Fruit fly (Drosophila melanogaster) whole organism, embryonic: Measurements from ENCODE around the gene CG12321.

Experiments
- Atf3 ChIP-seq: fragments of 200-800 bp; sonication (Bioruptor generic); optimal IDR thresholded peaks from 3 replicates; lab custom pipeline; 2016; ENCODE audit warnings: missing biosample characterization, missing genetic modification characterization
- CG1024 ChIP-seq: fragments of 200-800 bp; sonication (Bioruptor generic); IDR thresholded peaks from 2 replicates; pipeline ENCODE4 v1.3.6; 2022; ENCODE audit warnings: missing biosample characterization, missing genetic modification characterization
- CG11093 ChIP-seq: fragments of 200-800 bp; sonication (Bioruptor generic); IDR thresholded peaks from 3 replicates; pipeline ENCODE4 v1.3.6; 2022; ENCODE audit warnings: missing biosample characterization, missing genetic modification characterization
- CG11247 ChIP-seq: fragments of 200-800 bp; sonication (Bioruptor generic); IDR thresholded peaks from 2 replicates; pipeline ENCODE4 v1.3.6; 2022; ENCODE audit warnings: missing biosample characterization, missing genetic modification characterization
- CG11398 ChIP-seq: fragments of 200-800 bp; sonication (Bioruptor generic); optimal IDR thresholded peaks from 2 replicates; lab custom pipeline; 2016; ENCODE audit warnings: missing biosample characterization, missing genetic modification characterization
- CG14014 ChIP-seq: fragments of 200-800 bp; sonication (Bioruptor generic); IDR thresholded peaks from 2 replicates; pipeline ENCODE4 v1.3.6; 2022; ENCODE audit warnings: missing biosample characterization, missing genetic modification characterization
- CG1529 ChIP-seq: fragments of 200-800 bp; sonication (Bioruptor generic); optimal IDR thresholded peaks from 3 replicates; lab custom pipeline; 2018; ENCODE audit warnings: missing biosample characterization, missing genetic modification characterization
- CG17568 ChIP-seq: fragments of 200-800 bp; sonication (Bioruptor generic); optimal IDR thresholded peaks from 2 replicates; lab custom pipeline; 2018; ENCODE audit warnings: missing biosample characterization, mild to moderate bottlenecking, missing genetic modification characterization, moderate library complexity
- CG18476 ChIP-seq: fragments of 200-800 bp; sonication (Bioruptor generic); optimal IDR thresholded peaks from 2 replicates; lab custom pipeline; 2016; ENCODE audit warnings: missing biosample characterization, mild to moderate bottlenecking, missing genetic modification characterization
- CG2889 ChIP-seq: fragments of 200-800 bp; sonication (Bioruptor generic); IDR thresholded peaks from 3 replicates; pipeline ENCODE4 v1.3.6; 2022; ENCODE audit warnings: missing biosample characterization, missing genetic modification characterization
- CG30020 ChIP-seq: fragments of 200-800 bp; optimal IDR thresholded peaks from 2 replicates; lab custom pipeline; 2019; ENCODE audit warnings: missing biosample characterization, mild to moderate bottlenecking, missing genetic modification characterization, moderate library complexity
- CG34376 ChIP-seq: fragments of 200-800 bp; sonication (Bioruptor generic); optimal IDR thresholded peaks from 2 replicates; lab custom pipeline; 2018; ENCODE audit warnings: missing biosample characterization, mild to moderate bottlenecking, missing genetic modification characterization
- CG3726 ChIP-seq: fragments of 200-800 bp; sonication (Bioruptor generic); IDR thresholded peaks from 3 replicates; pipeline ENCODE4, ENCODE4 v1.3.6; 2022; ENCODE audit warnings: missing biosample characterization, missing genetic modification characterization
- CG6689 ChIP-seq: fragments of 200-800 bp; sonication (Bioruptor generic); IDR thresholded peaks from 2 replicates; pipeline ENCODE4 v1.3.6; 2022; ENCODE audit warnings: missing biosample characterization, missing genetic modification characterization
- CG6813 ChIP-seq: fragments of 200-800 bp; sonication (Bioruptor generic); optimal IDR thresholded peaks from 2 replicates; lab custom pipeline; 2017; ENCODE audit warnings: missing biosample characterization, missing genetic modification characterization, mild to moderate bottlenecking, moderate library complexity, missing genetic modification reagents
- CG7928 ChIP-seq: fragments of 200-800 bp; sonication (Bioruptor generic); optimal IDR thresholded peaks from 2 replicates; lab custom pipeline; 2017; ENCODE audit warnings: missing biosample characterization, mild to moderate bottlenecking, missing genetic modification characterization
- CG8388 ChIP-seq: fragments of 200-800 bp; sonication (Bioruptor generic); optimal IDR thresholded peaks from 2 replicates; lab custom pipeline; 2019; ENCODE audit warnings: missing biosample characterization, mild to moderate bottlenecking, missing genetic modification characterization, moderate library complexity
- CTCF ChIP-seq: fragments of 200-800 bp; sonication (Bioruptor generic); optimal IDR thresholded peaks from 2 replicates; lab custom pipeline; 2017; ENCODE audit warnings: missing biosample characterization, mild to moderate bottlenecking, missing genetic modification characterization, moderate library complexity
- Camta ChIP-seq: fragments of 200-800 bp; sonication (Bioruptor generic); optimal IDR thresholded peaks from 2 replicates; lab custom pipeline; 2016; ENCODE audit warnings: missing biosample characterization, missing genetic modification characterization
- D19A ChIP-seq: fragments of 200-800 bp; optimal IDR thresholded peaks from 3 replicates; lab custom pipeline; 2019; ENCODE audit warnings: missing biosample characterization, mild to moderate bottlenecking, missing genetic modification characterization, moderate library complexity
- Deaf1 ChIP-seq: fragments of 200-800 bp; optimal IDR thresholded peaks from 3 replicates; lab custom pipeline; 2019; ENCODE audit warnings: missing biosample characterization, mild to moderate bottlenecking, missing genetic modification characterization, moderate library complexity
- Dll ChIP-seq: fragments of 200-800 bp; sonication (Bioruptor generic); IDR thresholded peaks from 4 replicates; pipeline ENCODE4 v1.3.6; 2022; ENCODE audit warnings: missing biosample characterization, missing genetic modification characterization; ENCODE audit not compliant: partially characterized antibody
- Dp ChIP-seq: fragments of 200-800 bp; sonication (Bioruptor generic); optimal IDR thresholded peaks from 2 replicates; lab custom pipeline; 2018; ENCODE audit warnings: missing biosample characterization, mild to moderate bottlenecking, missing genetic modification characterization, moderate library complexity
- HLH54F ChIP-seq: fragments of 200-800 bp; sonication (Bioruptor generic); optimal IDR thresholded peaks from 3 replicates; lab custom pipeline; 2016; ENCODE audit warnings: missing biosample characterization, missing genetic modification characterization
- HLHmδ ChIP-seq: fragments of 200-800 bp; sonication (Bioruptor generic); optimal IDR thresholded peaks from 2 replicates; lab custom pipeline; 2018; ENCODE audit warnings: missing biosample characterization, mild to moderate bottlenecking, missing genetic modification characterization, moderate library complexity
- HmgZ ChIP-seq: fragments of 200-800 bp; sonication (Bioruptor generic); optimal IDR thresholded peaks from 2 replicates; lab custom pipeline; 2018; ENCODE audit warnings: missing biosample characterization, mild to moderate bottlenecking, missing genetic modification characterization
- Hsf ChIP-seq: fragments of 200-800 bp; sonication (Bioruptor generic); optimal IDR thresholded peaks from 3 replicates; lab custom pipeline; 2016; ENCODE audit warnings: missing biosample characterization, missing genetic modification characterization
- Rx ChIP-seq: fragments of 200-800 bp; sonication (Bioruptor generic); IDR thresholded peaks from 2 replicates; pipeline ENCODE4 v1.3.6; 2022; ENCODE audit warnings: missing biosample characterization, missing genetic modification characterization
- amos ChIP-seq: fragments of 200-800 bp; sonication (Bioruptor generic); IDR thresholded peaks from 2 replicates; pipeline ENCODE4 v1.3.6; 2022; ENCODE audit warnings: missing biosample characterization, missing genetic modification characterization; ENCODE audit not compliant: partially characterized antibody
- aop ChIP-seq: fragments of 200-800 bp; sonication (Bioruptor generic); IDR thresholded peaks from 2 replicates; pipeline ENCODE4 v1.3.6; 2022; ENCODE audit warnings: missing biosample characterization, missing genetic modification characterization
- br ChIP-seq: fragments of >200 bp; optimal IDR thresholded peaks from 2 replicates; lab custom pipeline; 2017
- chn ChIP-seq: fragments of 200-800 bp; sonication (Bioruptor generic); optimal IDR thresholded peaks from 2 replicates; lab custom pipeline; 2016; ENCODE audit warnings: missing biosample characterization, missing genetic modification characterization
- corto ChIP-seq: fragments of 200-800 bp; sonication (Bioruptor generic); optimal IDR thresholded peaks from 2 replicates; lab custom pipeline; 2016; ENCODE audit warnings: missing biosample characterization, mild to moderate bottlenecking, missing genetic modification characterization, moderate library complexity
- crc ChIP-seq: fragments of 200-800 bp; sonication (Bioruptor generic); optimal IDR thresholded peaks from 2 replicates; lab custom pipeline; 2016; ENCODE audit warnings: missing biosample characterization, missing genetic modification characterization
- croc ChIP-seq: fragments of 200-800 bp; sonication (Bioruptor generic); conservative IDR thresholded peaks from 3 replicates; pipeline ENCODE4 v1.3.6; 2022; ENCODE audit warnings: missing biosample characterization, missing genetic modification characterization
- crp ChIP-seq, 2 experiments: fragments of 200-800 bp; sonication (Bioruptor generic); optimal IDR thresholded peaks; 2 replicates in 1 of 2; 3 replicates in 1 of 2; lab custom pipeline; 2017; ENCODE audit warnings: missing biosample characterization in 2 of 2, missing genetic modification characterization in 2 of 2, mild to moderate bottlenecking in 1 of 2, moderate library complexity in 1 of 2
- dati ChIP-seq: fragments of 200-800 bp; sonication (Bioruptor generic); IDR thresholded peaks from 2 replicates; pipeline ENCODE4 v1.3.6; 2022; ENCODE audit warnings: missing biosample characterization, missing genetic modification characterization
- dm ChIP-seq: fragments of 200-800 bp; sonication (Bioruptor generic); optimal IDR thresholded peaks from 3 replicates; lab custom pipeline; 2016; ENCODE audit warnings: missing biosample characterization, missing genetic modification characterization
- en ChIP-seq: fragments of 200-800 bp; sonication (Bioruptor generic); optimal IDR thresholded peaks from 2 replicates; lab custom pipeline; 2016; ENCODE audit warnings: missing biosample characterization, missing genetic modification characterization
- gsb ChIP-seq: fragments of 200-800 bp; sonication (Bioruptor generic); IDR thresholded peaks from 2 replicates; pipeline ENCODE4 v1.3.6; 2022; ENCODE audit warnings: missing biosample characterization, missing genetic modification characterization
- h ChIP-seq: fragments of >200 bp; optimal IDR thresholded peaks from 2 replicates; lab custom pipeline; 2017
- inv ChIP-seq: fragments of 200-800 bp; sonication (Bioruptor generic); IDR thresholded peaks from 2 replicates; pipeline ENCODE4 v1.3.6; 2022; ENCODE audit warnings: missing biosample characterization, missing genetic modification characterization; ENCODE audit not compliant: partially characterized antibody
- lola ChIP-seq, 3 experiments: fragments of >200 bp in 2 of 3; fragments of 200-800 bp in 1 of 3; sonication (Bioruptor generic) in 1 of 3; optimal IDR thresholded peaks; 2 replicates each; lab custom pipeline; 2017 to 2019; ENCODE audit warnings: missing biosample characterization in 3 of 3, missing genetic modification characterization in 3 of 3, mild to moderate bottlenecking in 1 of 3, moderate library complexity in 1 of 3
- onecut ChIP-seq: fragments of 200-800 bp; sonication (Bioruptor generic); IDR thresholded peaks from 2 replicates; pipeline ENCODE4 v1.3.6; 2022; ENCODE audit warnings: missing biosample characterization, missing genetic modification characterization
- p53 ChIP-seq: fragments of 200-800 bp; sonication (Bioruptor generic); optimal IDR thresholded peaks from 2 replicates; lab custom pipeline; 2016; ENCODE audit warnings: missing biosample characterization, missing genetic modification characterization
- pfk ChIP-seq: fragments of 200-800 bp; sonication (Bioruptor generic); optimal IDR thresholded peaks from 2 replicates; lab custom pipeline; 2018; ENCODE audit warnings: missing biosample characterization, mild to moderate bottlenecking, missing genetic modification characterization, moderate library complexity
- rib ChIP-seq: fragments of 200-800 bp; sonication (Bioruptor generic); IDR thresholded peaks from 2 replicates; pipeline ENCODE4 v1.3.6; 2022; ENCODE audit warnings: missing biosample characterization, missing genetic modification characterization
- row ChIP-seq: fragments of 200-800 bp; sonication (Bioruptor generic); IDR thresholded peaks from 3 replicates; pipeline ENCODE4 v1.3.6; 2022; ENCODE audit warnings: missing biosample characterization, missing genetic modification characterization
- so ChIP-seq: fragments of 200-800 bp; sonication (Bioruptor generic); IDR thresholded peaks from 3 replicates; pipeline ENCODE4 v1.3.6; 2022; ENCODE audit warnings: missing biosample characterization, missing genetic modification characterization
- sr ChIP-seq: fragments of 200-800 bp; sonication (Bioruptor generic); IDR thresholded peaks from 3 replicates; pipeline ENCODE4 v1.3.6; 2022; ENCODE audit warnings: missing biosample characterization, missing genetic modification characterization
- twi ChIP-seq: fragments of 200-800 bp; optimal IDR thresholded peaks from 2 replicates; lab custom pipeline; 2019; ENCODE audit warnings: missing biosample characterization, mild to moderate bottlenecking, missing genetic modification characterization, moderate library complexity
- vnd ChIP-seq: fragments of 200-800 bp; sonication (Bioruptor generic); IDR thresholded peaks from 3 replicates; pipeline ENCODE4 v1.3.6; 2022; ENCODE audit warnings: missing biosample characterization, missing genetic modification characterization; ENCODE audit not compliant: partially characterized antibody
- wdn ChIP-seq: fragments of 200-800 bp; sonication (Bioruptor generic); IDR thresholded peaks from 2 replicates; pipeline ENCODE4 v1.3.6; 2022; ENCODE audit warnings: missing biosample characterization, missing genetic modification characterization

Gene CG12321

DNA sequence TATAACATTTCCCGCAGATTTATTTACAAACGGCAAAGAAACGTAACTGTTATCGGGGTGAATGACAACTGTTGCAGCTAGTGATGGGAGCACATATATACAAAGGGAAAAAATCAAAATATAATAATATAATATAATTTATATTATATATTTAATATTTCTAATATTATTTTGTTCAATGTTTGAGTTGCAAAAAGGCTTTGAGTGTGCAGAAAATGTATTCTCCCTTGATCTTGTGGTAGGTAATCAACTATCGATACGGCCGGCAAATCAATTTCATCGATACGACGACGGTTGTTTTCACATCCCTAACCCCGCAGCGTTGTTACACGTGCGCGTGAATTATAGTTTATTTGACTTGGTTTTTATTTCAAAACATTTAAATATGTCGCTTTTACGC is 34.9 kb upstream of the CG12321 start, which contains the start of the genes mTerf5 and Non3 (continued):
- peak; percentile 57 for TF ChIP-seq CG30020 (tag; lab: Kevin White, UChicago)
- TF ChIP-seq gsb (GFP tag; lab: Robert Waterston, UW) = no peak
- no peak for TF ChIP-seq aop
- peak; percentile 10 for TF ChIP-seq CG18476 (GFP tag; lab: Kevin White, UChicago)
- TF ChIP-seq pfk (GFP tag; lab: Kevin White, UChicago) = no peak
- TF ChIP-seq en (GFP tag; lab: Kevin White, UChicago) = no peak
- no peak for TF ChIP-seq CG11247 (GFP tag; lab: Robert Waterston, UW)
- peak; percentile 88 for TF ChIP-seq dm
- peak; percentile 86 for TF ChIP-seq vnd (GFP tag; lab: Robert Waterston, UW)
- TF ChIP-seq corto (GFP tag; lab: Kevin White, UChicago) = no peak
- no peak for TF ChIP-seq sr (GFP tag; lab: Robert Waterston, UW)
- peak; percentile 61 for TF ChIP-seq CG8388 (GFP tag; lab: Kevin White, UChicago)
- peak in 1 of 2 experiments; percentile 24 for TF ChIP-seq crp (GFP tag; optimal IDR thresholded peaks at IDR 0.05; lab: Kevin White, UChicago)
- TF ChIP-seq p53 (GFP tag; lab: Kevin White, UChicago) = no peak
- no peak for TF ChIP-seq CTCF (GFP tag; lab: Kevin White, UChicago)
- no peak for TF ChIP-seq HLHmδ (GFP tag; lab: Kevin White, UChicago)
- TF ChIP-seq D19A (tag; lab: Kevin White, UChicago) = peak; percentile 43
- no peak for TF ChIP-seq CG17568 (GFP tag; lab: Kevin White, UChicago)
- TF ChIP-seq HmgZ (tag; lab: Kevin White, UChicago) = peak; percentile 55
- TF ChIP-seq rib (GFP tag; lab: Robert Waterston, UW) = no peak
- no peak for TF ChIP-seq CG1024 (GFP tag; lab: Robert Waterston, UW)
- no peak; the same call in 2 of the 3 replicates for TF ChIP-seq croc (GFP tag; lab: Robert Waterston, UW)
- peak; percentile 95 for TF ChIP-seq Dll (GFP tag; lab: Robert Waterston, UW)
- TF ChIP-seq Deaf1 (tag; lab: Kevin White, UChicago) = no peak
- TF ChIP-seq crc = no peak
- TF ChIP-seq br (lab: Kevin White, UChicago) = no peak
- no peak for TF ChIP-seq CG7928 (GFP tag; lab: Kevin White, UChicago)
- TF ChIP-seq CG14014 (GFP tag; lab: Robert Waterston, UW) = no peak
- TF ChIP-seq row = peak; percentile 89
- no peak for TF ChIP-seq Camta (GFP tag; lab: Kevin White, UChicago)
- no peak for TF ChIP-seq CG2889 (GFP tag; lab: Robert Waterston, UW)
- TF ChIP-seq Dp = peak; percentile 31
- peak; percentile 57 for TF ChIP-seq CG6689 (GFP tag; lab: Robert Waterston, UW)
- no peak for TF ChIP-seq CG6813 (GFP tag; lab: Kevin White, UChicago)
- no peak for TF ChIP-seq CG1529
- TF ChIP-seq CG11398 (GFP tag; lab: Kevin White, UChicago) = no peak
- TF ChIP-seq CG11093 (GFP tag; lab: Robert Waterston, UW) = no peak
- peak; percentile 85 for TF ChIP-seq inv
- TF ChIP-seq chn (GFP tag; lab: Kevin White, UChicago) = no peak
- TF ChIP-seq HLH54F = peak; percentile 33
- TF ChIP-seq dati (GFP tag; lab: Robert Waterston, UW) = no peak
- no peak for TF ChIP-seq CG34376
- TF ChIP-seq Hsf (GFP tag; lab: Kevin White, UChicago) = peak; percentile 17
- TF ChIP-seq twi (tag; lab: Kevin White, UChicago) = peak; percentile 40
- no peak for TF ChIP-seq Atf3 (GFP tag; lab: Kevin White, UChicago)
- TF ChIP-seq so (GFP tag; lab: Robert Waterston, UW) = no peak
- no peak for TF ChIP-seq wdn (GFP tag; lab: Robert Waterston, UW)
- TF ChIP-seq CG3726 = no peak
- TF ChIP-seq onecut (GFP tag; lab: Robert Waterston, UW) = no peak
- no peak for TF ChIP-seq Rx
- peak in 1 of 3 experiments; percentile 61 for TF ChIP-seq lola (GFP tag; optimal IDR thresholded peaks at IDR 0.05; lab: Kevin White, UChicago)
- TF ChIP-seq amos = peak; percentile 84
- TF ChIP-seq h (lab: Kevin White, UChicago) = no peak
